Fruit fly (Drosophila melanogaster) whole organism: ENCODE data around the gene Sptz.

Experiments used
- CG8478 ChIP-seq: fragments of >200 bp; optimal IDR thresholded peaks from 2 replicates; lab custom pipeline; 2018; ENCODE audit warnings: inconsistent platforms
- Dll ChIP-seq: fragments of >200 bp; optimal IDR thresholded peaks from 2 replicates; lab custom pipeline; 2017
- EcR ChIP-seq, 2 experiments: fragments of >200 bp; optimal IDR thresholded peaks; 2 replicates each; lab custom pipeline; 2017; ENCODE audit warnings: missing biosample characterization in 2 of 2, missing genetic modification characterization in 2 of 2, missing genetic modification reagents in 2 of 2
- pan ChIP-seq: fragments of >200 bp; optimal IDR thresholded peaks from 2 replicates; lab custom pipeline; 2017
- psq ChIP-seq: fragments of >200 bp; optimal IDR thresholded peaks from 2 replicates; lab custom pipeline; 2017
- usp ChIP-seq: fragments of >200 bp; optimal IDR thresholded peaks from 2 replicates; lab custom pipeline; 2017; ENCODE audit warnings: missing biosample characterization, missing genetic modification characterization, mixed read lengths

dm6 chr3R:11456539-11456938, 34.6 kb downstream of the Sptz start:
- TF ChIP-seq psq (lab: Kevin White, UChicago): no peak
- TF ChIP-seq EcR (GFP tag; optimal IDR thresholded peaks at IDR 0.05; lab: Kevin White, UChicago): no peak
- TF ChIP-seq CG8478 (lab: Kevin White, UChicago): no peak
- TF ChIP-seq Dll: no peak
- TF ChIP-seq pan (lab: Kevin White, UChicago): no peak
- no peak for TF ChIP-seq usp (GFP tag; lab: Kevin White, UChicago)
